Worm (Caenorhabditis elegans) whole organism, L4 larva: ENCODE data around the gene gmeb-2.

Source experiments
- D1046.2 ChIP-seq: fragments of 200-800 bp; sonication (Bioruptor generic); IDR thresholded peaks from 2 replicates; pipeline ENCODE4 v1.3.6; 2022; ENCODE audit warnings: missing genetic modification characterization, missing compliant biosample characterization
- F10B5.3 ChIP-seq: sonication (generic microtip); optimal IDR thresholded peaks from 2 replicates; lab custom pipeline; 2016; ENCODE audit warnings: mild to moderate bottlenecking, missing genetic modification characterization, missing compliant biosample characterization
- F26F4.8 ChIP-seq: fragments of 200-800 bp; sonication (Bioruptor generic); conservative IDR thresholded peaks from 2 replicates; pipeline ENCODE4 v1.3.6; 2022; ENCODE audit warnings: missing genetic modification characterization, missing compliant biosample characterization
- F37D6.2 ChIP-seq: sonication (generic microtip); optimal IDR thresholded peaks from 2 replicates; lab custom pipeline; 2016; ENCODE audit warnings: mild to moderate bottlenecking, missing genetic modification characterization, missing compliant biosample characterization
- F49E8.2 ChIP-seq: sonication (generic microtip); optimal IDR thresholded peaks from 2 replicates; lab custom pipeline; 2016; ENCODE audit warnings: missing compliant biosample characterization, mild to moderate bottlenecking, missing genetic modification characterization, borderline replicate concordance
- T26A8.4 ChIP-seq: fragments of 200-800 bp; sonication (Bioruptor generic); IDR thresholded peaks from 2 replicates; pipeline ENCODE4 v1.3.6; 2022; ENCODE audit warnings: missing genetic modification characterization, missing compliant biosample characterization
- Y105C5A.15 ChIP-seq: fragments of 200-800 bp; sonication (Bioruptor generic); IDR thresholded peaks from 2 replicates; pipeline ENCODE4 v1.3.6; 2022; ENCODE audit warnings: missing genetic modification characterization, missing compliant biosample characterization
- Y5F2A.4 ChIP-seq: fragments of 200-800 bp; sonication (Bioruptor generic); optimal IDR thresholded peaks from 2 replicates; lab custom pipeline; 2018; ENCODE audit warnings: mild to moderate bottlenecking, missing genetic modification characterization, missing compliant biosample characterization
- ZK337.2 ChIP-seq: fragments of 200-800 bp; sonication (Bioruptor generic); IDR thresholded peaks from 2 replicates; pipeline ENCODE4 v1.3.6; 2022; ENCODE audit warnings: missing genetic modification reagents, missing genetic modification characterization, missing compliant biosample characterization
- aha-1 ChIP-seq: fragments of 150-350 bp; peaks from one replicate; lab custom pipeline; 2014; ENCODE audit warnings: missing biosample characterization, missing genetic modification characterization
- aly-2 ChIP-seq: sonication (generic microtip); optimal IDR thresholded peaks from 2 replicates; lab custom pipeline; 2018; ENCODE audit warnings: missing biosample characterization, missing genetic modification characterization
- ceh-32 ChIP-seq: sonication (generic microtip); optimal IDR thresholded peaks from 2 replicates; lab custom pipeline; 2016; ENCODE audit warnings: mild to moderate bottlenecking, missing genetic modification characterization, missing compliant biosample characterization; ENCODE audit not compliant: poor library complexity
- ceh-44 ChIP-seq: fragments of 200-800 bp; sonication (Bioruptor generic); IDR thresholded peaks from 2 replicates; pipeline ENCODE4 v1.3.6; 2022; ENCODE audit warnings: missing genetic modification reagents, missing genetic modification characterization, missing compliant biosample characterization
- cey-2 ChIP-seq: sonication (generic microtip); optimal IDR thresholded peaks from 3 replicates; lab custom pipeline; 2017; ENCODE audit warnings: missing genetic modification characterization, mild to moderate bottlenecking, missing compliant biosample characterization, antibody characterized with exemption, borderline replicate concordance; ENCODE audit not compliant: insufficient read depth
- ctbp-1 ChIP-seq: fragments of 200-800 bp; sonication (Bioruptor generic); IDR thresholded peaks from 2 replicates; pipeline ENCODE4 v1.3.6; 2022; ENCODE audit warnings: missing genetic modification reagents, missing genetic modification characterization, missing compliant biosample characterization
- daf-16 ChIP-seq, 3 experiments: sonication (generic microtip); optimal IDR thresholded peaks; 2 replicates each; lab custom pipeline; 2016 to 2017; ENCODE audit warnings: missing genetic modification characterization in 3 of 3, missing genetic modification reagents in 3 of 3, mild to moderate bottlenecking in 2 of 3, missing compliant biosample characterization in 2 of 3, missing biosample characterization in 1 of 3, moderate library complexity in 1 of 3
- dmd-6 ChIP-seq: fragments of 200-800 bp; sonication (Bioruptor generic); IDR thresholded peaks from 2 replicates; pipeline ENCODE4 v1.3.6; 2022; ENCODE audit warnings: missing genetic modification reagents, missing genetic modification characterization, missing compliant biosample characterization
- dve-1 ChIP-seq: sonication (generic microtip); optimal IDR thresholded peaks from 2 replicates; lab custom pipeline; 2017; ENCODE audit warnings: antibody characterized with exemption, mild to moderate bottlenecking, missing genetic modification characterization, missing compliant biosample characterization; ENCODE audit not compliant: insufficient read depth
- hif-1 ChIP-seq, 2 experiments: sonication (generic microtip); optimal IDR thresholded peaks; 2 replicates each; lab custom pipeline; 2016 to 2017; ENCODE audit warnings: missing compliant biosample characterization in 2 of 2, missing genetic modification characterization in 2 of 2, missing genetic modification reagents in 2 of 2, missing genotype in 2 of 2, mild to moderate bottlenecking in 1 of 2
- hlh-11 ChIP-seq: fragments of 200-800 bp; sonication (Bioruptor generic); optimal IDR thresholded peaks from 2 replicates; lab custom pipeline; 2018; ENCODE audit warnings: mild to moderate bottlenecking, missing genetic modification characterization, missing compliant biosample characterization
- hmg-1.1 ChIP-seq: fragments of 200-800 bp; sonication (Bioruptor generic); IDR thresholded peaks from 2 replicates; pipeline ENCODE4 v1.3.6; 2022; ENCODE audit warnings: missing genetic modification reagents, missing genetic modification characterization, missing compliant biosample characterization
- lin-15B ChIP-seq: fragments of 150-350 bp; sonication (generic microtip); optimal IDR thresholded peaks from 3 replicates; lab custom pipeline; 2014; ENCODE audit warnings: missing biosample characterization, missing genetic modification characterization
- lin-29 ChIP-seq: fragments of 200-800 bp; sonication (Bioruptor generic); IDR thresholded peaks from 2 replicates; pipeline ENCODE4 v1.3.6; 2022; ENCODE audit warnings: missing genetic modification reagents, missing genetic modification characterization, missing compliant biosample characterization
- mdl-1 ChIP-seq, 2 experiments: fragments of 150-350 bp in 1 of 2; sonication (generic microtip) in 1 of 2; optimal IDR thresholded peaks; 2 replicates each; lab custom pipeline; 2014 to 2017; ENCODE audit warnings: missing biosample characterization in 2 of 2, missing genetic modification characterization in 2 of 2
- mes-2 ChIP-seq: sonication (generic microtip); optimal IDR thresholded peaks from 2 replicates; lab custom pipeline; 2016; ENCODE audit warnings: missing genotype, mild to moderate bottlenecking, missing genetic modification characterization, missing compliant biosample characterization; ENCODE audit not compliant: poor library complexity, severe bottlenecking
- nhr-10 ChIP-seq: fragments of 150-350 bp; optimal IDR thresholded peaks from 2 replicates; lab custom pipeline; 2014; ENCODE audit warnings: missing biosample characterization, missing genetic modification characterization
- nhr-237 ChIP-seq: sonication (generic microtip); optimal IDR thresholded peaks from 2 replicates; lab custom pipeline; 2017; ENCODE audit warnings: missing biosample characterization, missing genetic modification characterization
- nhr-28 ChIP-seq: fragments of 150-350 bp; optimal IDR thresholded peaks from 2 replicates; lab custom pipeline; 2014; ENCODE audit warnings: missing biosample characterization, missing genetic modification characterization
- nhr-41 ChIP-seq: fragments of 200-800 bp; sonication (Bioruptor generic); IDR thresholded peaks from 2 replicates; pipeline ENCODE4 v1.3.6; 2022; ENCODE audit warnings: missing genetic modification reagents, missing genetic modification characterization, missing compliant biosample characterization
- nhr-48 ChIP-seq: sonication (generic microtip); optimal IDR thresholded peaks from 2 replicates; lab custom pipeline; 2016; ENCODE audit warnings: mild to moderate bottlenecking, missing genetic modification characterization, missing compliant biosample characterization
- nhr-6 ChIP-seq: fragments of 150-350 bp; optimal IDR thresholded peaks from 2 replicates; lab custom pipeline; 2014; ENCODE audit warnings: missing biosample characterization, missing genetic modification characterization
- nhr-77 ChIP-seq: fragments of 150-350 bp; optimal IDR thresholded peaks from 2 replicates; lab custom pipeline; 2014; ENCODE audit warnings: missing biosample characterization, missing genetic modification characterization
- pqm-1 ChIP-seq: sonication (generic microtip); optimal IDR thresholded peaks from 2 replicates; lab custom pipeline; 2017; ENCODE audit warnings: missing biosample characterization, missing genetic modification characterization
- sdz-12 ChIP-seq: fragments of 200-800 bp; sonication (Bioruptor generic); optimal IDR thresholded peaks from 2 replicates; lab custom pipeline; 2018; ENCODE audit warnings: mild to moderate bottlenecking, missing genetic modification characterization, missing compliant biosample characterization
- set-16 ChIP-seq: fragments of 200-800 bp; sonication (Bioruptor generic); IDR thresholded peaks from 2 replicates; pipeline ENCODE4 v1.3.6; 2022; ENCODE audit warnings: missing genetic modification reagents, missing genetic modification characterization, missing compliant biosample characterization
- skn-1 ChIP-seq: fragments of 150-350 bp; optimal IDR thresholded peaks from 2 replicates; lab custom pipeline; 2014; ENCODE audit warnings: missing biosample characterization, missing genetic modification characterization
- snpc-1.2 ChIP-seq: fragments of 200-800 bp; sonication (Bioruptor generic); IDR thresholded peaks from 2 replicates; pipeline ENCODE4 v1.3.6; 2022; ENCODE audit warnings: missing genetic modification reagents, missing genetic modification characterization, missing compliant biosample characterization
- spr-1 ChIP-seq: sonication (generic microtip); optimal IDR thresholded peaks from 2 replicates; lab custom pipeline; 2016; ENCODE audit warnings: mild to moderate bottlenecking, missing genetic modification characterization, missing compliant biosample characterization
- spr-3 ChIP-seq: fragments of 200-800 bp; sonication (Bioruptor generic); optimal IDR thresholded peaks from 2 replicates; lab custom pipeline; 2018; ENCODE audit warnings: mild to moderate bottlenecking, missing genetic modification characterization, missing compliant biosample characterization
- unc-62 ChIP-seq, 3 experiments: fragments of 150-350 bp in 1 of 3; sonication (generic microtip); optimal IDR thresholded peaks in 2 of 3; peaks in 1 of 3; 1 replicate in 1 of 3; 2 replicates in 2 of 3; lab custom pipeline; 2014 to 2017; ENCODE audit warnings: missing biosample characterization in 3 of 3, missing genetic modification characterization in 3 of 3, missing genetic modification reagents in 3 of 3, missing genotype in 1 of 3
- zfp-2 ChIP-seq: sonication (generic microtip); optimal IDR thresholded peaks from 2 replicates; lab custom pipeline; 2016; ENCODE audit warnings: mild to moderate bottlenecking, missing genetic modification characterization, missing compliant biosample characterization
- zfp-3 ChIP-seq: fragments of 200-800 bp; sonication (Bioruptor generic); conservative IDR thresholded peaks from 2 replicates; pipeline ENCODE4 v1.3.6; 2022; ENCODE audit warnings: missing genetic modification reagents, missing genetic modification characterization, missing compliant biosample characterization
- zip-11 ChIP-seq: fragments of 200-800 bp; sonication (Bioruptor generic); IDR thresholded peaks from 2 replicates; pipeline ENCODE4 v1.3.6; 2022; ENCODE audit warnings: missing genetic modification characterization, missing compliant biosample characterization
- ztf-11 ChIP-seq: fragments of 150-350 bp; optimal IDR thresholded peaks from 2 replicates; lab custom pipeline; 2014; ENCODE audit warnings: missing biosample characterization, missing genetic modification characterization

Gene gmeb-2

DNA sequence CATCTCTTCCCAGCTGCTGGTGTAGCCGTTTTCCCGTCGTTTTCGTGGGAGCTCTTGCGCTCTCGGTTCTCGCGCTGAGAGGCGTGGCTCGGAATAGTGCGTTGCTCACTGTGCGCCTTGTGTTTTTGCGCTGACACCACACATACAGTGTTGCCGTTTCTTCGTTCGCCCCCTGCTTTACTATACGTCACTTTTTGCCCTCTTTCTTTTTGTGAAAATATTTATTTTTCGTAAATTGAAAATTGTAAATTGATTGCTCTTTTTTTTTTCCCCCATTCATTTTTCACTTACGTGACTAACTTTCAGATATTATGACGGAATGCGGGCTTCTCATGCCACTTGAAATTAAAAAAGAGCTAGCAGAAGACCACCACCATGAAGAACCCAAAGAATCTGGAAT lies at the start of gene gmeb-2:
Gene gmeb-2 (plus strand): TSS at position 301 of the 400 bp plus-strand sequence.
- TF ChIP-seq F10B5.3 (tag; lab: Kevin White, UChicago) (no peak), set-16 (GFP tag; lab: Robert Waterston, UW) (peak; percentile 44; the same call in 1 of the 2 replicates)
- TF ChIP-seq, all 104 proteins: peak for 1

DNA sequence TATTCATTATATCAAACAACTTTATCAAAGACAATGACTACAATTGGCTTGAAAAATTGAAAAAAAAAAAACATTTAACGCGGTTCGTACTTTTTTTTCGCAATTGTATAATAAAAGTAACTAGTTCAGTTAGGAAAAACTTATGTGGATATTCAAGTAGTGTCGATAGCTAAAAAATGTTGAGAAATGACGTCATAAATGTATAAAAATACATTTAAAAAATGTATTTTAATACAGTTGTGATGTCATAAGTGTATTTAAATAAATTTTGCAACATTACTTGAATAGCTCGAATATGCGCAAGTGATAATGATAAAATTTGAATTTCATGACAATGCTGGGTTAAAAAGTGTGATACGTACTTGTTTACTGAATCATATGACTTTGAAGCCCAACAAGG lies 47.3 kb upstream of the gmeb-2 start:
- no peak for TF ChIP-seq cey-2
- no peak for TF ChIP-seq zip-11 (GFP tag; lab: Robert Waterston, UW)
- TF ChIP-seq nhr-237 (tag; lab: Kevin White, UChicago), result no peak
- no peak for TF ChIP-seq nhr-41 (GFP tag; lab: Robert Waterston, UW)
- TF ChIP-seq ceh-44 (GFP tag; lab: Robert Waterston, UW), result no peak

DNA sequence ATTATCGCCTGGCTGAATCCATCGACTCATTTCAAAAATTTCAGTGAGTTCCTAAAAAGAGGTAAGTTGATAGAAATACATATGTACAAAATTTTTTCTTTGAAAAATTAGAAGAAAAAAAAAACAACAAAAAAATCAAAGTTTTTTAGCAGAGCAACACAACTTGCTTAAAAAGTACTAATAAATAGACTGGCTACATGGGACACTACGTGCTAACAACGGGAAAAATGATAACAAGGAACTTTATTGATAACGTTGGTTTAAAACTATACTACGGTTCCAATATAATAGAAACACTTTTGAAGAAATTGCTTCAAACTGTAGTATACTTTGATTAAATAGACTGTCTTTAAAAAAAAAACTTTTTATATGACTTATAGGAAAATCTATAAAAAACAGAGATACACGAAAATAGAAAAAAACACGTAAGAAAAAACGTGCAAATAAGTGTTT lies 40.4 kb upstream of the gmeb-2 start, which contains the start of gene acox-1.6:
Gene acox-1.6 (minus strand): TSS at position 51 of the 453 bp plus-strand sequence.
- TF ChIP-seq aly-2 (tag; lab: Kevin White, UChicago) (no peak), aha-1 (tag; lab: Kevin White, UChicago) (peak; percentile 68), hmg-1.1 (no peak), F49E8.2 (tag; lab: Kevin White, UChicago) (no peak), spr-1 (tag; lab: Kevin White, UChicago) (no peak), pqm-1 (tag; lab: Kevin White, UChicago) (peak; percentile 66), nhr-77 (tag; lab: Kevin White, UChicago) (peak; percentile 43), nhr-28 (peak; percentile 80), D1046.2 (GFP tag; lab: Robert Waterston, UW) (no peak), spr-3 (no peak), dve-1 (peak; percentile 15), nhr-6 (no peak), zfp-3 (GFP tag; lab: Robert Waterston, UW) (no peak), dmd-6 (GFP tag; lab: Robert Waterston, UW) (peak; percentile 23; the same call in 1 of the 2 replicates), nhr-10 (tag; lab: Kevin White, UChicago) (no peak), mdl-1 (tag; optimal IDR thresholded peaks at IDR 0.05; lab: Kevin White, UChicago) (peak in 1 of 2 experiments; percentile 7), nhr-237 (tag; lab: Kevin White, UChicago) (no peak), F26F4.8 (GFP tag; lab: Robert Waterston, UW) (no peak), Y105C5A.15 (GFP tag; lab: Robert Waterston, UW) (no peak), hlh-11 (tag; lab: Kevin White, UChicago) (peak; percentile 7), ztf-11 (tag; lab: Kevin White, UChicago) (no peak), hif-1 (tag; optimal IDR thresholded peaks at IDR 0.05; lab: Kevin White, UChicago) (peak in 1 of 2 experiments; percentile 48), F37D6.2 (tag; lab: Kevin White, UChicago) (no peak), ceh-32 (tag; lab: Kevin White, UChicago) (no peak), T26A8.4 (no peak), mes-2 (no peak), daf-16 (GFP tag; optimal IDR thresholded peaks at IDR 0.05; lab: Kevin White, UChicago) (no peak), daf-16 (tag; optimal IDR thresholded peaks at IDR 0.05; lab: Kevin White, UChicago) (peak; percentile 68), sdz-12 (GFP tag; lab: Kevin White, UChicago) (no peak), ZK337.2 (no peak)

DNA sequence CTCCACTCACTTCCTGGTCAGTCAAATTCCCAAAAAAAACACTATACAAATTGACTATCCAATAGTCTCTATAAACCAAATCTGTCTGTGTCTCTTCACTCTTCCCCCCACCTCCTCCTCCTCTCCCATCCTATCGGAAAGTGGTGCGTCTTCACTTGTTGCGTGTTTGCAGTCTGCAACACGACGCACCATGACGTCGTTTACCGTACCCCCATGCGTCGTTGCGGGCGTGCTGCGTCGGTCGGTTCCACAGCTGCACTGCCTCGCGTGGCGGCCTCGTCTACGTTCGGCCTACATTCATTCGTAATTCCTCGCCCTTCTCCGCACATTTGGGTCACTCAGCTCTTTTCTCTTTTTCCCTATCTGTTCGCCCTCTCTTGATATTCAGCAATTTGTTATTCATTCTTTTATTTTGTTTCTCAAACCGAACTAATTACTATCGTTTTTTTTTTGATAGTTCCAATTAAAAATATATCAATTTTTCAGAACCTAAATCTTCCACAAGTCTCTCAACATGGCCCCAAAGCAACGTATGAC lies 37.7 kb upstream of the gmeb-2 start, which contains the start of gene serp-1.1:
Gene serp-1.1 (plus strand): TSS at position 487 of the 537 bp plus-strand sequence.
- peak; percentile 83 for TF ChIP-seq zfp-2 (tag; lab: Kevin White, UChicago)
- TF ChIP-seq Y5F2A.4 (GFP tag; lab: Kevin White, UChicago), result peak; percentile 85
- peak; percentile 100 for TF ChIP-seq aha-1 (tag; lab: Kevin White, UChicago)
- peak; percentile 70; the same call in 1 of the 2 replicates for TF ChIP-seq snpc-1.2
- peak; percentile 20 for TF ChIP-seq sdz-12 (GFP tag; lab: Kevin White, UChicago)
- TF ChIP-seq nhr-48 (tag; lab: Kevin White, UChicago), result peak; percentile 98
- 0 out of 2 replicates have a peak, but pooled peaks have one; percentile 55 for TF ChIP-seq Y105C5A.15 (GFP tag; lab: Robert Waterston, UW)
- no peak for TF ChIP-seq skn-1
- peak; percentile 95 for TF ChIP-seq lin-29 (GFP tag; lab: Robert Waterston, UW)
- TF ChIP-seq nhr-41 (GFP tag; lab: Robert Waterston, UW), result peak; percentile 99
- TF ChIP-seq nhr-10 (tag; lab: Kevin White, UChicago), result peak; percentile 94
- peak in 1 of 2 experiments; percentile 100 for TF ChIP-seq unc-62 (GFP tag; optimal IDR thresholded peaks at IDR 0.05 in 1 of 2; lab: Kevin White, UChicago)
- TF ChIP-seq unc-62 (tag; optimal IDR thresholded peaks at IDR 0.05; lab: Kevin White, UChicago), result peak; percentile 68
- TF ChIP-seq spr-3, result peak; percentile 97
- TF ChIP-seq ctbp-1 (GFP tag; lab: Robert Waterston, UW), result peak; percentile 98
- peak; percentile 64 for TF ChIP-seq lin-15B (tag; lab: Kevin White, UChicago)
